Fruit fly (Drosophila melanogaster) whole organism, embryonic: Measurements from ENCODE around the gene Npc2f.

Source experiments
- CG10366 ChIP-seq: fragments of 200-800 bp; sonication (Bioruptor generic); IDR thresholded peaks from 2 replicates; pipeline ENCODE4 v1.3.6; 2022; ENCODE audit warnings: missing biosample characterization, missing genetic modification characterization
- CG11093 ChIP-seq: fragments of 200-800 bp; sonication (Bioruptor generic); IDR thresholded peaks from 3 replicates; pipeline ENCODE4 v1.3.6; 2022; ENCODE audit warnings: missing biosample characterization, missing genetic modification characterization
- CG12071 ChIP-seq: fragments of 200-800 bp; sonication (Bioruptor generic); optimal IDR thresholded peaks from 3 replicates; lab custom pipeline; 2018; ENCODE audit warnings: missing biosample characterization, mild to moderate bottlenecking, missing genetic modification characterization
- CG12659 ChIP-seq: fragments of 200-800 bp; sonication (Bioruptor generic); optimal IDR thresholded peaks from 3 replicates; lab custom pipeline; 2017; ENCODE audit warnings: mild to moderate bottlenecking, missing biosample characterization, missing genetic modification reagents, missing genetic modification characterization
- CG12942 ChIP-seq: fragments of 200-800 bp; sonication (Bioruptor generic); optimal IDR thresholded peaks from 3 replicates; lab custom pipeline; 2016; ENCODE audit warnings: missing biosample characterization, missing genetic modification characterization
- CG14710 ChIP-seq: fragments of 200-800 bp; sonication (Bioruptor generic); optimal IDR thresholded peaks from 3 replicates; lab custom pipeline; 2019; ENCODE audit warnings: missing biosample characterization, mild to moderate bottlenecking, missing genetic modification characterization, moderate library complexity
- CG15011 ChIP-seq: fragments of 200-800 bp; sonication (Bioruptor generic); optimal IDR thresholded peaks from 3 replicates; lab custom pipeline; 2018; ENCODE audit warnings: missing biosample characterization, mild to moderate bottlenecking, missing genetic modification characterization
- CG18619 ChIP-seq: fragments of 200-800 bp; sonication (Bioruptor generic); optimal IDR thresholded peaks from 3 replicates; lab custom pipeline; 2017; ENCODE audit warnings: missing biosample characterization, mild to moderate bottlenecking, missing genetic modification characterization
- CG2199 ChIP-seq: fragments of 200-800 bp; sonication (Bioruptor generic); IDR thresholded peaks from 3 replicates; pipeline ENCODE4 v1.3.6; 2022; ENCODE audit warnings: missing biosample characterization, missing genetic modification characterization
- CG32532 ChIP-seq: fragments of 200-800 bp; sonication (Bioruptor generic); IDR thresholded peaks from 2 replicates; pipeline ENCODE4 v1.3.6; 2022; ENCODE audit warnings: missing biosample characterization, missing genetic modification characterization
- CG34224 ChIP-seq: fragments of 200-800 bp; sonication (Bioruptor generic); IDR thresholded peaks from 3 replicates; pipeline ENCODE4 v1.3.6; 2022; ENCODE audit warnings: missing biosample characterization, missing genetic modification characterization; ENCODE audit not compliant: partially characterized antibody
- CG43689 ChIP-seq: fragments of 200-800 bp; sonication (Bioruptor generic); IDR thresholded peaks from 2 replicates; pipeline ENCODE4 v1.3.6; 2022; ENCODE audit warnings: missing biosample characterization, missing genetic modification characterization
- CG6854 ChIP-seq: fragments of 200-800 bp; sonication (Bioruptor generic); optimal IDR thresholded peaks from 3 replicates; lab custom pipeline; 2017; ENCODE audit warnings: missing biosample characterization, mild to moderate bottlenecking, missing genetic modification characterization
- CG7745 ChIP-seq: fragments of 200-800 bp; sonication (Bioruptor generic); optimal IDR thresholded peaks from 2 replicates; lab custom pipeline; 2018; ENCODE audit warnings: missing biosample characterization, mild to moderate bottlenecking, missing genetic modification characterization, moderate library complexity
- CG8924 ChIP-seq: fragments of 200-800 bp; optimal IDR thresholded peaks from 3 replicates; lab custom pipeline; 2019; ENCODE audit warnings: missing biosample characterization, mild to moderate bottlenecking, missing genetic modification characterization, moderate library complexity
- CG9437 ChIP-seq: fragments of 200-800 bp; sonication (Bioruptor generic); optimal IDR thresholded peaks from 2 replicates; lab custom pipeline; 2018; ENCODE audit warnings: missing biosample characterization, mild to moderate bottlenecking, missing genetic modification characterization
- CG9727 ChIP-seq: fragments of 200-800 bp; sonication (Bioruptor generic); optimal IDR thresholded peaks from 3 replicates; lab custom pipeline; 2017; ENCODE audit warnings: missing biosample characterization, mild to moderate bottlenecking, missing genetic modification characterization
- Dref ChIP-seq: fragments of 200-800 bp; sonication (Bioruptor generic); IDR thresholded peaks from 2 replicates; pipeline ENCODE4 v1.3.6; 2022; ENCODE audit warnings: missing biosample characterization, missing genetic modification characterization
- E2f1 ChIP-seq: fragments of 200-800 bp; sonication (Bioruptor generic); IDR thresholded peaks from 2 replicates; pipeline ENCODE4 v1.3.6; 2022; ENCODE audit warnings: missing biosample characterization, missing genetic modification characterization
- Fer3 ChIP-seq: fragments of 200-800 bp; sonication (Bioruptor generic); optimal IDR thresholded peaks from 2 replicates; lab custom pipeline; 2018; ENCODE audit warnings: missing biosample characterization, mild to moderate bottlenecking, missing genetic modification characterization, moderate library complexity
- H2.0 ChIP-seq: fragments of 200-800 bp; sonication (Bioruptor generic); IDR thresholded peaks from 2 replicates; pipeline ENCODE4 v1.3.6; 2022; ENCODE audit warnings: missing biosample characterization, missing genetic modification characterization
- HHEX ChIP-seq: fragments of 200-800 bp; sonication (Bioruptor generic); optimal IDR thresholded peaks from 3 replicates; lab custom pipeline; 2017; ENCODE audit warnings: missing biosample characterization, mild to moderate bottlenecking, missing genetic modification characterization, missing genetic modification reagents
- HmgZ ChIP-seq: fragments of 200-800 bp; sonication (Bioruptor generic); optimal IDR thresholded peaks from 2 replicates; lab custom pipeline; 2018; ENCODE audit warnings: missing biosample characterization, mild to moderate bottlenecking, missing genetic modification characterization
- Myb ChIP-seq: fragments of 200-800 bp; sonication (Bioruptor generic); optimal IDR thresholded peaks from 2 replicates; lab custom pipeline; 2016; ENCODE audit warnings: missing biosample characterization, missing genetic modification characterization
- Neu2 ChIP-seq: fragments of 200-800 bp; sonication (Bioruptor generic); optimal IDR thresholded peaks from 3 replicates; lab custom pipeline; 2016; ENCODE audit warnings: missing biosample characterization, missing genetic modification characterization, borderline replicate concordance
- Nf-YA ChIP-seq: fragments of 200-800 bp; sonication (Bioruptor generic); IDR thresholded peaks from 2 replicates; pipeline ENCODE4 v1.3.6; 2022; ENCODE audit warnings: missing biosample characterization, missing genetic modification characterization
- NfI ChIP-seq: fragments of 200-800 bp; sonication (Bioruptor generic); optimal IDR thresholded peaks from 3 replicates; lab custom pipeline; 2018; ENCODE audit warnings: missing biosample characterization, mild to moderate bottlenecking, missing genetic modification characterization, moderate library complexity
- Sox102F ChIP-seq: fragments of 200-800 bp; sonication (Bioruptor generic); optimal IDR thresholded peaks from 2 replicates; lab custom pipeline; 2018; ENCODE audit warnings: missing biosample characterization, mild to moderate bottlenecking, missing genetic modification characterization, moderate library complexity
- Sry-β ChIP-seq: fragments of 200-800 bp; sonication (Bioruptor generic); optimal IDR thresholded peaks from 2 replicates; lab custom pipeline; 2018; ENCODE audit warnings: missing biosample characterization, mild to moderate bottlenecking, missing genetic modification characterization, moderate library complexity
- Trl ChIP-seq, 3 experiments: fragments of >200 bp in 2 of 3; fragments of 200-800 bp in 1 of 3; sonication (Bioruptor generic) in 1 of 3; optimal IDR thresholded peaks; 2 replicates in 1 of 3; 3 replicates in 2 of 3; lab custom pipeline; 2016 to 2017; ENCODE audit warnings: missing biosample characterization in 1 of 3, missing genetic modification characterization in 1 of 3
- YL-1 ChIP-seq: fragments of 200-800 bp; sonication (Bioruptor generic); optimal IDR thresholded peaks from 3 replicates; lab custom pipeline; 2017; ENCODE audit warnings: missing biosample characterization, mild to moderate bottlenecking, missing genetic modification characterization
- bcd ChIP-seq: fragments of 200-800 bp; sonication (Bioruptor generic); optimal IDR thresholded peaks from 2 replicates; lab custom pipeline; 2017; ENCODE audit warnings: missing biosample characterization, mild to moderate bottlenecking, missing genetic modification characterization
- bsh ChIP-seq, 2 experiments: fragments of 200-800 bp; sonication (Bioruptor generic); optimal IDR thresholded peaks; 2 replicates each; lab custom pipeline; 2017 to 2018; ENCODE audit warnings: mild to moderate bottlenecking in 2 of 2, missing biosample characterization in 2 of 2, missing genetic modification characterization in 2 of 2, moderate library complexity in 1 of 2
- chinmo ChIP-seq: fragments of 200-800 bp; sonication (Bioruptor generic); IDR thresholded peaks from 4 replicates; pipeline ENCODE4 v1.3.6; 2022; ENCODE audit warnings: missing biosample characterization, missing genetic modification characterization; ENCODE audit not compliant: partially characterized antibody
- crol ChIP-seq: fragments of 200-800 bp; sonication (Bioruptor generic); IDR thresholded peaks from 2 replicates; pipeline ENCODE4 v1.3.6; 2022; ENCODE audit warnings: missing biosample characterization, missing genetic modification characterization
- dmrt11E ChIP-seq: fragments of 200-800 bp; sonication (Bioruptor generic); optimal IDR thresholded peaks from 3 replicates; lab custom pipeline; 2018; ENCODE audit warnings: missing biosample characterization, mild to moderate bottlenecking, missing genetic modification characterization, moderate library complexity
- eve ChIP-seq, 2 experiments: fragments of >200 bp; optimal IDR thresholded peaks; 2 replicates each; lab custom pipeline; 2017; ENCODE audit warnings: missing biosample characterization in 2 of 2, missing genetic modification characterization in 2 of 2
- gro ChIP-seq: fragments of 200-800 bp; sonication (Bioruptor generic); optimal IDR thresholded peaks from 2 replicates; lab custom pipeline; 2016; ENCODE audit warnings: missing biosample characterization, missing genetic modification characterization
- lab ChIP-seq: fragments of 200-800 bp; sonication (Bioruptor generic); optimal IDR thresholded peaks from 3 replicates; lab custom pipeline; 2017; ENCODE audit warnings: missing biosample characterization, missing genetic modification characterization, mild to moderate bottlenecking, moderate library complexity, missing genetic modification reagents
- onecut ChIP-seq: fragments of 200-800 bp; sonication (Bioruptor generic); IDR thresholded peaks from 2 replicates; pipeline ENCODE4 v1.3.6; 2022; ENCODE audit warnings: missing biosample characterization, missing genetic modification characterization
- pho ChIP-seq: fragments of 200-800 bp; sonication (Bioruptor generic); optimal IDR thresholded peaks from 2 replicates; lab custom pipeline; 2016; ENCODE audit warnings: missing biosample characterization, missing genetic modification characterization
- pum ChIP-seq: fragments of 200-800 bp; sonication (Bioruptor generic); optimal IDR thresholded peaks from 2 replicates; lab custom pipeline; 2016; ENCODE audit warnings: missing biosample characterization, missing genetic modification characterization
- ro ChIP-seq: fragments of 200-800 bp; sonication (Bioruptor generic); IDR thresholded peaks from 2 replicates; pipeline ENCODE4 v1.3.6; 2022; ENCODE audit warnings: missing biosample characterization, missing genetic modification characterization
- row ChIP-seq: fragments of 200-800 bp; sonication (Bioruptor generic); IDR thresholded peaks from 3 replicates; pipeline ENCODE4 v1.3.6; 2022; ENCODE audit warnings: missing biosample characterization, missing genetic modification characterization
- schlank ChIP-seq: fragments of 200-800 bp; sonication (Bioruptor generic); optimal IDR thresholded peaks from 2 replicates; lab custom pipeline; 2018; ENCODE audit warnings: missing biosample characterization, mild to moderate bottlenecking, missing genetic modification characterization
- shn ChIP-seq: fragments of 200-800 bp; sonication (Bioruptor generic); optimal IDR thresholded peaks from 3 replicates; lab custom pipeline; 2016; ENCODE audit warnings: missing biosample characterization, missing genetic modification characterization
- sqz ChIP-seq: fragments of 200-800 bp; sonication (Bioruptor generic); optimal IDR thresholded peaks from 3 replicates; lab custom pipeline; 2018; ENCODE audit warnings: missing biosample characterization, mild to moderate bottlenecking, missing genetic modification characterization
- stwl ChIP-seq: fragments of 200-800 bp; sonication (Bioruptor generic); optimal IDR thresholded peaks from 3 replicates; lab custom pipeline; 2018; ENCODE audit warnings: missing biosample characterization, mild to moderate bottlenecking, missing genetic modification characterization, moderate library complexity
- tgo ChIP-seq: fragments of 200-800 bp; sonication (Bioruptor generic); IDR thresholded peaks from 3 replicates; pipeline ENCODE4 v1.3.6; 2022; ENCODE audit warnings: missing biosample characterization, missing genetic modification characterization

The Npc2f gene

dm6 chr3R:24163556-24164022, 25.9 kb downstream of the Npc2f start, which contains the start of gene Apc2 (continued):
- TF ChIP-seq ro (GFP tag; lab: Robert Waterston, UW), result no peak
- TF ChIP-seq bsh (GFP tag; optimal IDR thresholded peaks at IDR 0.05; lab: Kevin White, UChicago), result peak in 1 of 2 experiments; percentile 63
- TF ChIP-seq gro, result no peak
- peak; percentile 2 for TF ChIP-seq Myb
- peak; percentile 47 for TF ChIP-seq YL-1 (GFP tag; lab: Kevin White, UChicago)
- no peak for TF ChIP-seq sqz (GFP tag; lab: Kevin White, UChicago)
- peak; percentile 56 for TF ChIP-seq NfI (GFP tag; lab: Kevin White, UChicago)
- peak; percentile 69; the same call in 2 of the 3 replicates for TF ChIP-seq CG34224 (GFP tag; lab: Robert Waterston, UW)
- peak; percentile 39 for TF ChIP-seq CG18619 (GFP tag; lab: Kevin White, UChicago)
- peak; percentile 37; the same call in 1 of the 3 replicates for TF ChIP-seq CG11093 (GFP tag; lab: Robert Waterston, UW)
- TF ChIP-seq CG9727 (GFP tag; lab: Kevin White, UChicago), result peak; percentile 74
- peak; percentile 64 for TF ChIP-seq CG12659 (GFP tag; lab: Kevin White, UChicago)
- no peak for TF ChIP-seq CG2199
- TF ChIP-seq lab (GFP tag; lab: Kevin White, UChicago), result peak; percentile 71
- TF ChIP-seq CG32532 (GFP tag; lab: Robert Waterston, UW), result peak; percentile 74
- TF ChIP-seq bcd (GFP tag; lab: Kevin White, UChicago), result peak; percentile 57
- no peak for TF ChIP-seq chinmo (GFP tag; lab: Robert Waterston, UW)
- peak; percentile 56; the same call in 1 of the 3 replicates for TF ChIP-seq tgo (GFP tag; lab: Robert Waterston, UW)
- TF ChIP-seq eve (GFP tag; optimal IDR thresholded peaks at IDR 0.05; lab: Kevin White, UChicago), result no peak
- TF ChIP-seq H2.0 (GFP tag; lab: Robert Waterston, UW), result peak; percentile 65
- TF ChIP-seq CG15011 (GFP tag; lab: Kevin White, UChicago), result peak; percentile 14
- peak; percentile 69 for TF ChIP-seq Fer3
- no peak for TF ChIP-seq CG7745 (tag; lab: Kevin White, UChicago)
- peak; percentile 98 for TF ChIP-seq CG9437 (GFP tag; lab: Kevin White, UChicago)
- peak; percentile 16 for TF ChIP-seq stwl (tag; lab: Kevin White, UChicago)
- TF ChIP-seq row (GFP tag; lab: Robert Waterston, UW), result peak; percentile 93
- TF ChIP-seq schlank (tag; lab: Kevin White, UChicago), result no peak
- peak; percentile 51 for TF ChIP-seq CG12942 (GFP tag; lab: Kevin White, UChicago)
- peak; percentile 94 for TF ChIP-seq Sry-β (GFP tag; lab: Kevin White, UChicago)
- peak; percentile 21 for TF ChIP-seq pum (GFP tag; lab: Kevin White, UChicago)
- TF ChIP-seq pho (GFP tag; lab: Kevin White, UChicago), result peak; percentile 2
- peak; percentile 50 for TF ChIP-seq CG10366 (GFP tag; lab: Robert Waterston, UW)
- TF ChIP-seq HHEX (GFP tag; lab: Kevin White, UChicago), result peak; percentile 1
- no peak for TF ChIP-seq CG12071 (GFP tag; lab: Kevin White, UChicago)
- no peak for TF ChIP-seq Nf-YA (GFP tag; lab: Robert Waterston, UW)
- no peak for TF ChIP-seq CG43689 (GFP tag; lab: Robert Waterston, UW)
- TF ChIP-seq CG14710 (tag; lab: Kevin White, UChicago), result peak; percentile 80
- TF ChIP-seq CG8924 (tag; lab: Kevin White, UChicago), result peak; percentile 65
- TF ChIP-seq Trl (optimal IDR thresholded peaks at IDR 0.05; lab: Kevin White, UChicago), result no peak
- TF ChIP-seq Trl (GFP tag; optimal IDR thresholded peaks at IDR 0.05; lab: Kevin White, UChicago), result peak; percentile 16
- TF ChIP-seq E2f1 (GFP tag; lab: Robert Waterston, UW), result peak; percentile 56; the same call in 1 of the 2 replicates
- 0 out of 2 replicates have a peak, but pooled peaks have one; percentile 24 for TF ChIP-seq onecut (GFP tag; lab: Robert Waterston, UW)
- no peak for TF ChIP-seq crol (GFP tag; lab: Robert Waterston, UW)
- TF ChIP-seq dmrt11E (tag; lab: Kevin White, UChicago), result peak; percentile 64
- TF ChIP-seq CG6854 (GFP tag; lab: Kevin White, UChicago), result no peak
- no peak for TF ChIP-seq Neu2 (GFP tag; lab: Kevin White, UChicago)
- TF ChIP-seq shn (GFP tag; lab: Kevin White, UChicago), result no peak
- peak; percentile 35 for TF ChIP-seq HmgZ
- 0 out of 2 replicates have a peak, but pooled peaks have one; percentile 31 for TF ChIP-seq Dref (GFP tag; lab: Robert Waterston, UW)
- TF ChIP-seq Sox102F, result peak; percentile 68
